Worm (Caenorhabditis elegans): ENCODE data around the gene pqn-31.

The pqn-31 gene

ce11 chrV:9095613-9096317, 13.6 kb upstream of the pqn-31 start, which contains the start of gene F21C10.10:
Gene F21C10.10, plus strand, starts transcription at chrV:9096267.
- TF ChIP-seq ama-1 (optimal IDR thresholded peaks at IDR 0.05) (no peak), B0310.2 (tag; optimal IDR thresholded peaks at IDR 0.05) (no peak), F13C5.2 (tag; optimal IDR thresholded peaks at IDR 0.05) (peak; percentile 30), aly-1 (tag; optimal IDR thresholded peaks at IDR 0.05) (peak; percentile 24)

ce11 chrV:9096674-9097073, 12.7 kb upstream of the pqn-31 start:
- no peak for TF ChIP-seq tbx-37 (GFP tag; conservative IDR thresholded peaks at IDR 0.05)
- no peak for TF ChIP-seq scrt-1 (GFP tag; IDR thresholded peaks at IDR 0.05)
- no peak for TF ChIP-seq hmg-4 (GFP tag; optimal IDR thresholded peaks at IDR 0.05)

DNA sequence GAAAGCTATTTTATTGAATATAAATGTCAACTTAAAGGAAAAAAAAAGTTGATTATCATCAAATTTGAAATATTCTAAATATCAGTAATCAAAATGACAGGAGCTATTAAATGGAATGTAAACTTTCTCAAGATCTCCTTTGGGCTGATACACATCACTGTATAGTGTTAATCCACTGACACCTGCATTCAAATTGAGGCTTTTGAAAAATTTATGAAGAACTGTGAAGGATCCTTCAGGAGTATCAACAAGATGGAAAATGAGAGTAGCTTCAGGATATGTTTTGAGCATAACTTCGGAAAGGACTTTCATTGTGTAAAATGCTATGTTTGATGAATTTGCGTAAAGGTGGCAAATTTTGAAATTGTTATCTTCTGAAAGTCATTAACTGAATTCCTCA, 12.2 kb upstream of the pqn-31 start:
- TF ChIP-seq ceh-36 (tag; optimal IDR thresholded peaks at IDR 0.05) (no peak), tra-4 (tag; optimal IDR thresholded peaks at IDR 0.05) (no peak), tbx-11 (GFP tag; IDR thresholded peaks at IDR 0.05) (no peak), scrt-1 (GFP tag; IDR thresholded peaks at IDR 0.05) (no peak), hnd-1 (tag; optimal IDR thresholded peaks at IDR 0.05) (no peak), B0310.2 (tag; optimal IDR thresholded peaks at IDR 0.05) (no peak), sea-1 (GFP tag; conservative IDR thresholded peaks at IDR 0.05) (no peak), pes-1 (GFP tag; IDR thresholded peaks at IDR 0.05) (no peak), F13C5.2 (tag; optimal IDR thresholded peaks at IDR 0.05) (no peak), hmbx-1 (tag; optimal IDR thresholded peaks at IDR 0.05) (no peak), ama-1 (optimal IDR thresholded peaks at IDR 0.05) (no peak), ets-7 (tag; optimal IDR thresholded peaks at IDR 0.05) (no peak), aly-1 (tag; optimal IDR thresholded peaks at IDR 0.05) (no peak), hmg-4 (GFP tag; optimal IDR thresholded peaks at IDR 0.05) (no peak), tbx-37 (GFP tag; conservative IDR thresholded peaks at IDR 0.05) (no peak), ceh-13 (GFP tag; optimal IDR thresholded peaks at IDR 0.05) (no peak), flt-1 (GFP tag; IDR thresholded peaks at IDR 0.05) (no peak)

- TF ChIP-seq scrt-1 (GFP tag; IDR thresholded peaks at IDR 0.05), result no peak
- no peak for TF ChIP-seq sea-1 (GFP tag; conservative IDR thresholded peaks at IDR 0.05)
- no peak for TF ChIP-seq ets-7 (tag; optimal IDR thresholded peaks at IDR 0.05)
- no peak for TF ChIP-seq ceh-36 (tag; optimal IDR thresholded peaks at IDR 0.05)
- no peak for TF ChIP-seq hmbx-1 (tag; optimal IDR thresholded peaks at IDR 0.05)
- no peak for TF ChIP-seq pes-1 (GFP tag; IDR thresholded peaks at IDR 0.05)
- no peak for TF ChIP-seq ceh-13 (GFP tag; optimal IDR thresholded peaks at IDR 0.05)
- TF ChIP-seq F13C5.2 (tag; optimal IDR thresholded peaks at IDR 0.05), result no peak
- TF ChIP-seq hmg-4 (GFP tag; optimal IDR thresholded peaks at IDR 0.05), result no peak
- TF ChIP-seq hnd-1 (tag; optimal IDR thresholded peaks at IDR 0.05), result no peak
- TF ChIP-seq tbx-11 (GFP tag; IDR thresholded peaks at IDR 0.05), result no peak
- TF ChIP-seq B0310.2 (tag; optimal IDR thresholded peaks at IDR 0.05), result no peak
- TF ChIP-seq tra-4 (tag; optimal IDR thresholded peaks at IDR 0.05), result no peak
- TF ChIP-seq flt-1 (GFP tag; IDR thresholded peaks at IDR 0.05), result no peak
Measured at ce11 chrV:9098280-9098973, 11.0 kb upstream of the pqn-31 start, which contains the start of gene F21C10.9. Gene F21C10.9, minus strand, starts transcription at chrV:9098696.

ce11 chrV:9101062-9101461, 8.3 kb upstream of the pqn-31 start, which contains the start of gene frpr-6:
Gene frpr-6, minus strand, starts transcription at chrV:9101162.
- no peak for TF ChIP-seq aly-1 (tag; optimal IDR thresholded peaks at IDR 0.05)
- TF ChIP-seq ceh-13 (GFP tag; optimal IDR thresholded peaks at IDR 0.05), result no peak
- no peak for TF ChIP-seq flt-1 (GFP tag; IDR thresholded peaks at IDR 0.05)

DNA sequence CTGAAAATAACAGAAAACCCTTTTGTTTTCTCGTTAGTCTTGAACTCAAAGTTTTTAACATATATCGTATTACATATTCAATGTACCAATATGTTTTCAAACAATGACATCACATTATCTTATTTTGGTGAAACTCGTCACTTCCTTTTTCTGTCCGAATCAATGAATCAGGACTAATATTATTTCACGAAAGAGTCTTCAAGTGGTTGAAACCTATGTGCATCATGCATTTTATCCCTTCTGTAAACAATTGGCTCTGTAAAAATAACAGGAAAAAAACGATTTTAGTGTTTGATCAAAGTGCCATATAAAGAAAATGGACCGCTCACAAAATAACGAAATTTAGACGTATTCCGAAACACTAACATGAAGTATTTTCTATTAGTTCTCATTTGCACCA, 1.2 kb upstream of the pqn-31 start, which contains the start of gene F21C10.18:
Gene F21C10.18, plus strand, starts transcription at position 301 of the 400 bp plus-strand sequence.
- TF ChIP-seq B0310.2 (tag; optimal IDR thresholded peaks at IDR 0.05) (no peak), scrt-1 (GFP tag; IDR thresholded peaks at IDR 0.05) (no peak), tbx-11 (GFP tag; IDR thresholded peaks at IDR 0.05) (no peak), hnd-1 (tag; optimal IDR thresholded peaks at IDR 0.05) (no peak), tbx-37 (GFP tag; conservative IDR thresholded peaks at IDR 0.05) (no peak), ets-7 (tag; optimal IDR thresholded peaks at IDR 0.05) (no peak), hmbx-1 (tag; optimal IDR thresholded peaks at IDR 0.05) (no peak), hmg-4 (GFP tag; optimal IDR thresholded peaks at IDR 0.05) (no peak), aly-1 (tag; optimal IDR thresholded peaks at IDR 0.05) (no peak), ceh-13 (GFP tag; optimal IDR thresholded peaks at IDR 0.05) (no peak)

- TF ChIP-seq scrt-1 (GFP tag; IDR thresholded peaks at IDR 0.05) (no peak), aly-1 (tag; optimal IDR thresholded peaks at IDR 0.05) (no peak), tra-4 (tag; optimal IDR thresholded peaks at IDR 0.05) (no peak), tbx-37 (GFP tag; conservative IDR thresholded peaks at IDR 0.05) (no peak), B0310.2 (tag; optimal IDR thresholded peaks at IDR 0.05) (no peak), tbx-11 (GFP tag; IDR thresholded peaks at IDR 0.05) (no peak), ceh-36 (tag; optimal IDR thresholded peaks at IDR 0.05) (no peak), ceh-13 (GFP tag; optimal IDR thresholded peaks at IDR 0.05) (no peak), hmbx-1 (tag; optimal IDR thresholded peaks at IDR 0.05) (no peak), hmg-4 (GFP tag; optimal IDR thresholded peaks at IDR 0.05) (no peak), pes-1 (GFP tag; IDR thresholded peaks at IDR 0.05) (no peak), ama-1 (optimal IDR thresholded peaks at IDR 0.05) (no peak)
Measured at ce11 chrV:9111957-9112356, 2.6 kb downstream of the pqn-31 start.

ce11 chrV:9112467-9112866, 3.1 kb downstream of the pqn-31 start, which contains the start of gene F21C10.7:
Gene F21C10.7, plus strand, starts transcription at chrV:9112767.
- TF ChIP-seq sea-1 (GFP tag; conservative IDR thresholded peaks at IDR 0.05) (no peak), hnd-1 (tag; optimal IDR thresholded peaks at IDR 0.05) (no peak), tbx-11 (GFP tag; IDR thresholded peaks at IDR 0.05) (no peak), flt-1 (GFP tag; IDR thresholded peaks at IDR 0.05) (no peak), ama-1 (optimal IDR thresholded peaks at IDR 0.05) (no peak), hmbx-1 (tag; optimal IDR thresholded peaks at IDR 0.05) (no peak), ceh-36 (tag; optimal IDR thresholded peaks at IDR 0.05) (no peak), F13C5.2 (tag; optimal IDR thresholded peaks at IDR 0.05) (no peak), ets-7 (tag; optimal IDR thresholded peaks at IDR 0.05) (no peak), pes-1 (GFP tag; IDR thresholded peaks at IDR 0.05) (no peak), aly-1 (tag; optimal IDR thresholded peaks at IDR 0.05) (no peak), tbx-37 (GFP tag; conservative IDR thresholded peaks at IDR 0.05) (no peak), tra-4 (tag; optimal IDR thresholded peaks at IDR 0.05) (no peak), scrt-1 (GFP tag; IDR thresholded peaks at IDR 0.05) (no peak), B0310.2 (tag; optimal IDR thresholded peaks at IDR 0.05) (no peak), ceh-13 (GFP tag; optimal IDR thresholded peaks at IDR 0.05) (no peak)

All from whole organism, early embryonic.